Fruit fly (Drosophila melanogaster): Measurements from ENCODE around the gene Prdm13.
"Not testable (repeated sequence)": the region's sequence is repeated elsewhere in the genome, so short reads cannot be mapped to it uniquely, and the experiment has no call there.

The Prdm13 gene

DNA sequence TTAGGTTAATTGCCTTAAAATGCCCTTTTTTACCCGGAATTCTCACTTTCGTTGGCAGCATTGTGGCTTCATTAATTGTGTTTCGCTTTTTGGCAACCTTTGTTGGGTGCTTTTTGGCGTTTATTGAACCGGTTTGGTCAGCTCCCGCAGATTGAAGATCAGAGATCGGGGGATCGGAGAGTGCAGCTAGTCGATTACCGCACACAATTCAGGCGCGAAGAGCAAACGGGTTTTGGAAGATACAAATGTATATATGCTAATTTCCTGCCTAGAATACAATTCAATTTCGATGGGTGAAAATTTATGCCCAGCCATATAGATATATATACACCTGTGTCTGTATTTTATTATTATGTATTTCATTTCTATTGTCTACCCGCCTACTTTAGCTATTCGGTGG lies 21.4 kb upstream of the Prdm13 start:
- no peak for TF ChIP-seq CG17801 (GFP tag; optimal IDR thresholded peaks at IDR 0.05; ENCODE audit: partially characterized antibody)

DNA sequence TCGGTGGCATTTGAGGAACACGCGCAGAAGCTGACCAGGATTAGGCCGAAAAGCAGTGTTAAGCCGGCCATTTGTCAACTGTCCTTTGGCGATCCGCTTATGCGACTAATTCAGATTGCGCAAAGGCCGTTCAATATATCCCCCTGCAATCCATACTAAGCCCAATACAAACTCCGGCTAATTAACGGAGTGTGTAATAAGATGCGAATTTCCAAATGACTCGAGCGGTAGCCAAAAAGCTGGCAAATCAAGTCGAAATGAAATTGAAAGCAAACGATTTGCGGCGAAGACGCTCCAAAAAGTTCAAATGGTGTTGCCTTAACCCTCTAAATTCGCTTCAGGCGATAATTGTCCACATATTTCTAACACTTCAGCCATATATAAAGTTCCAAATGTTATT lies 20.6 kb upstream of the Prdm13 start, which contains the start of gene Cpr65Aw:
Cpr65Aw (minus strand) TSS at position 101 of the 400 bp plus-strand sequence.
- TF ChIP-seq CG17801 (GFP tag; optimal IDR thresholded peaks at IDR 0.05; ENCODE audit: partially characterized antibody): no peak

DNA sequence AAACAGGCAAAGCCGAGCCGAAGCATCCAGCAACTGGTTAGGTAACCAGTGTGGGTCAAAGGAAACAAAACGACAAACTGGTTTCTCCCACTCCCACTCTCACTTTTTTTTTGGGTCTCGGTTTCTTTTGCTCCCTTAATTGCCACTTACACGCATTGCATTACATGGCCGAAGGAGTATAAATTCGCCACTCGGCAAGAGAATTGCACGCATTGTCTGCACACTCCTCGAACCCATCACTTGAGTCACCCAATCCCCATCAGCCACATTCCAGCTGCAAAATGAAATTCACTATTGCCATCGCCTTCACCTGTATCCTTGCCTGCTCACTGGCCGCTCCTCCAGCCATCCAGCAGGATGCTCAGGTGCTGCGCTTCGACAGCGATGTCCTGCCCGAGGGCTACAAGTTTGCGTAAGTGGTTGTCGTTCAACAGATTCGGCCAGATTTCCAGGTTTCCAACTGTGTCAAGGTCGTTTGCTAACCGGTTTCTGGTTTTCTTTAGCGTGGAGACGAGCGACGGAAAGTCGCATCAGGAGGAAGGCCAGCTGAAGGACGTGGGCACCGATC lies 19.7 kb upstream of the Prdm13 start, which contains the start of gene Lcp65Ad:
Lcp65Ad (plus strand) TSS at position 208 of the 568 bp plus-strand sequence.
- no peak for TF ChIP-seq CG17801 (GFP tag; optimal IDR thresholded peaks at IDR 0.05; ENCODE audit: partially characterized antibody)

DNA sequence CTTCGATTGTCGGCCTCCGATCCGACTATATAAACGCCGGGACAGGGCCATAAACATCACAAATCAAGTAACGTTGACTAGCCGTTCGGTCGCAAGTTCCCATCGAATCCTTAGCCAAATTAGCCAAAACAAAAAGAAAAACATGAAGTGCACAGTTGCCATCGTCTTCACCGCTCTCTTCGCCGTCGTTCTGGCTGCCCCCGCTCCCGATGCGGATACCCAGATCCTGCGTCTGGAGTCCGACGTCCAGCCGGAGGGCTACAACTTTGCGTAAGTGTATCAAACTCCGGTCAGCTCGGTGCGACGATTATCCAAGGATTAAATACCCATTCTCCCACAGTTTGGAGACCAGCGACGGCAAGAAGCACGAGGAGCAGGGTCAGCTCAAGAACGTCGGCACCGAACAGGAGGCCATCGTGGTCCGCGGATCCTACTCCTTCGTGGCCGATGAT lies 18.1 kb upstream of the Prdm13 start, which contains the start of gene Lcp65Ac:
Lcp65Ac (plus strand) TSS at position 51 of the 452 bp plus-strand sequence.
- TF ChIP-seq CG17801 (GFP tag; optimal IDR thresholded peaks at IDR 0.05; ENCODE audit: partially characterized antibody): no peak

DNA sequence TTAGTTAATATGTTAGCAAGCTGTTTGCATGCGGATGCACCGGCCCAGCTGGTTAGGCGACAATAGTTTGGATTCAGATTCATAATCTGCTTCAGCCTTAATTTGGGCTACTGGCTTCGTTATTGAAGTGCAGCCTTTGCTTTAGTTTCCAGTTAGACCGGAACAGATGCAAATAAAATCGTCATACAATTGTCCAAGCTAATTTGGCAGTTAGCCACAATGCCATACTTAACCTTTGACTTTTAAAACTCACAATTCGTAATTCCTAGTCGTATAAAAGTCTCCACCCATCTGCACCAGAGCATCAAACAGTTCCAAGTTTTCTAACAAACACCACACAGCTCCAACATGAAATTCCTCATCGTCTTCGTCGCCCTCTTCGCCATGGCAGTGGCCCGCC lies 16.6 kb upstream of the Prdm13 start, which contains the start of gene Lcp65Ab2:
Lcp65Ab2 (plus strand) TSS at position 301 of the 400 bp plus-strand sequence.
- not testable (repeated sequence) for TF ChIP-seq CG17801 (GFP tag; optimal IDR thresholded peaks at IDR 0.05; ENCODE audit: partially characterized antibody)

DNA sequence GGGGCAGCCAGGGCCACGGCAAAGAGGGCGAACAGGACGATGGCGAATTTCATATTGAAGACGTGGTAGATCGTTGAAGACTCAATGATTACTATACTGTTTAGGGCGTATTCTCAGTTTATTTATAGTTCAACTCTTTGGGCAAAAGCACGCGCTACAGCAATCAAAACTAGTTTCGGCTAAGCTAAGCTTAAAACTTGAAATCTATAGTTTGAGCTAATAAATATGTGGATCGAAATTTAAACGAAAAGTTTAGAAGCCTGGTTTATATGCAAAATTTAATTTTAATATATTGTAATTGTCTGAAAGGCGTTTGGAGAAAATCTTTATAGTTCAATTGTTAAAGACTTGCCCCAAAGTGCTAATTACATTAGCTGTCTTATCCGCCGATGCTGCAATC lies 15.0 kb upstream of the Prdm13 start, which contains the start of gene Cpr65Ax1:
Cpr65Ax1 (minus strand) TSS at position 101 of the 400 bp plus-strand sequence.
- not testable (repeated sequence) for TF ChIP-seq CG17801 (GFP tag; optimal IDR thresholded peaks at IDR 0.05; ENCODE audit: partially characterized antibody)

DNA sequence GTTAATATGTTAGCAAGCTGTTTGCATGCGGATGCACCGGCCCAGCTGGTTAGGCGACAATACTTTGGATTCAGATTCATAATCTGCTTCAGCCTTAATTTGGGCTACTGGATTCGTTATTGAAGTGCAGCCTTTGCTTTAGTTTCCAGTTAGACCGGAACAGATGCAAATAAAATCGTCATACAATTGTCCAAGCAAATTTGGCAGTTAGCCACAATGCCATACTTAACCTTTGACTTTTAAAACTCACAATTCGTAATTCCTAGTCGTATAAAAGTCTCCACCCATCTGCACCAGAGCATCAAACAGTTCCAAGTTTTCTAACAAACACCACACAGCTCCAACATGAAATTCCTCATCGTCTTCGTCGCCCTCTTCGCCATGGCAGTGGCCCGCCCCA lies 13.7 kb upstream of the Prdm13 start, which contains the start of gene Lcp65Ab1:
Lcp65Ab1 (plus strand) TSS at position 301 of the 400 bp plus-strand sequence.
- TF ChIP-seq CG17801 (GFP tag; optimal IDR thresholded peaks at IDR 0.05; ENCODE audit: partially characterized antibody): not testable (repeated sequence)

DNA sequence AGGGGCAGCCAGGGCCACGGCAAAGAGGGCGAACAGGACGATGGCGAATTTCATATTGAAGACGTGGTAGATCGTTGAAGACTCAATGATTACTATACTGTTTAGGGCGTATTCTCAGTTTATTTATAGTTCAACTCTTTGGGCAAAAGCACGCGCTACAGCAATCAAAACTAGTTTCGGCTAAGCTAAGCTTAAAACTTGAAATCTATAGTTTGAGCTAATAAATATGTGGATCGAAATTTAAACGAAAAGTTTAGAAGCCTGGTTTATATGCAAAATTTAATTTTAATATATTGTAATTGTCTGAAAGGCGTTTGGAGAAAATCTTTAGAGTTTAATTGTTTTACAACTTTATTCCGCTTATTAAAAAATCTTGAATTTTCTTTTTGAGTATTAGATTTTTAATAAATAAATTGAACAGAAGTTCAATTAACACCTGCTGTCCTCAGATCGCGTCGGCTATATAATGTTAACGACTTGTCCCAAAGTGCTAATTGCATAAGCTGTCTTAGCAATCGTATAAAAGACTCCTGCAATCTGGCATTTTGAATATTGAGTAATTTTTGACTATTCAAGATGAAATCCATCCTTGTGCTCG lies 12.1 kb upstream of the Prdm13 start, which contains the start of the genes Cpr65Ax2 and Lcp65Aa:
Cpr65Ax2 (minus strand) TSS at position 101 of the 598 bp plus-strand sequence.
Lcp65Aa (plus strand) TSS at position 548 of the 598 bp plus-strand sequence.
- TF ChIP-seq CG17801 (GFP tag; optimal IDR thresholded peaks at IDR 0.05; ENCODE audit: partially characterized antibody): not testable (repeated sequence)

DNA sequence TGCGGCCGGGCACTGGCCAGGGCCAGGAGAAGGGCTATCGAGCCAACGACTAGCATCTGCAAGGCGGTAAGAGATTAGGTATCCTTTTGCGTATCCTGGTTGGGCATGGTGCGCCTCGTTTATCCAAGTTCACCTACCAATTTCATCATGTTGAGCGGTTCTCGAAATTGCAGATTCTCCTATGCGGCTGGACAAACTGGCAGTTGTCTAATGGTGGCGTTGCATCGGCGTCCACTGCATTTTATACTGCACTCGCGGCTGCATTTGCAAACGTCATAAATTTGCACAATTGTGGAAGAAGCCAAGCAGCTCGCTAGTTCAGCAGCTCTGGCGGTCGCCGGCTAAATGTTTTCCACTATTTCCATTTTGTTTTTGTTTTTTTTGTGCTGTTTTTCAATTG lies 10.4 kb upstream of the Prdm13 start, which contains the start of gene Acp65Aa:
Acp65Aa (minus strand) TSS at position 215 of the 400 bp plus-strand sequence.
- no peak for TF ChIP-seq CG17801 (GFP tag; optimal IDR thresholded peaks at IDR 0.05; ENCODE audit: partially characterized antibody)

DNA sequence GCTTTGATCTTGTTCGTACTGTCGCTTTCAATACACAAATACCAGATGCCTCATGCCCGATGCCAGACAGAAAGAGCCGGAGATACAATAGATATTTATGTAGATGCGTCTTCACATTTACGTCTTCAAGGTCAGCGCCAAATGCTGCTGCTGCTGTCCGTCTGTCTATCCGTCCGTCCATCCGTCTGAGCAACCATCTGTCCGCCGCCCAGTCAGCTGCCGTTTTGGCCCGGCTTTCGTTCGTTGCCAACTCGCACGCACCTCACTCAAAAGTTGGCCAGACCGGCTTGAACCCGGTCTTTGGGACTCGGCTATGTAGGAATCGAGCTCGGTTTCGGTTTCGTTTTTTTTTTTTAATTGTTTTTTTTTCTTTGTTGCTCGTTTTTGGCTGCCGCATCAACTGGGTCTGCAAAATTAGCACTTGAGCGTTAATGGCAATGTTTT lies 8.0 kb upstream of the Prdm13 start:
- no peak for TF ChIP-seq CG17801 (GFP tag; optimal IDR thresholded peaks at IDR 0.05; ENCODE audit: partially characterized antibody)

DNA sequence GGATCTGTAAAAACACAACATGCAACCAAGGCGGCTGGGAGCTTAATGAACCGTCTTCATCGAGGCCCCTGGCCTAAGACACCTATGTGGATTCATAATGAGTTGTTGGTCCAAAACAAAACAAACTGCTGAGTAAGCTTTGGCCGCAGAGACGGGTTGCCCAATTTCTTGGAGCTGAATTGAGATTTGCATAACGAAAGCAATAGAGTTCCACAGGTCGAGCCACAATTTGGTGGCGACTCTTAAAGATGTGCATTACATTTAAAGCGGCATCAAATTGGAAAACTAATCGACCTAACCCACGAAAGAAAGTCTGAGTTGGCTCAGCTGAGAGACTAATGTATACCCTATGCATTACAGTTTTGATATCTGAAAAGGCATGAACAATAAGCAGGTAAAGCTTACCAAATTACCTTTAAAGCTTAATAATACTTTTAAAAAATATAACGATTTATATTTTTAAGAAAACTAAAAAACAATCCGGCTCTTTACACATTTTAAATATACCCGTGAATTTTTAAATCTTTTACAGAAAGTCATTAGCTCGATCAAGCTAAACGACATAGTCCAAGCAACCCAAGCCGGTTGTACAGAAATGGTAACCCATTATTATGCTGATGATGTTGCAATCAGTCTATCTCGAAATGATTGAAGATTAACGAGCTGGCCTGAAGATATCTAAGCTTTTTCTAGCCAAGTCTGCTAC lies 5.4 kb upstream of the Prdm13 start, which contains the start of gene CG13297:
CG13297 (minus strand) TSS at position 51 of the 706 bp plus-strand sequence.
- TF ChIP-seq CG17801 (GFP tag; optimal IDR thresholded peaks at IDR 0.05; ENCODE audit: partially characterized antibody): no peak

DNA sequence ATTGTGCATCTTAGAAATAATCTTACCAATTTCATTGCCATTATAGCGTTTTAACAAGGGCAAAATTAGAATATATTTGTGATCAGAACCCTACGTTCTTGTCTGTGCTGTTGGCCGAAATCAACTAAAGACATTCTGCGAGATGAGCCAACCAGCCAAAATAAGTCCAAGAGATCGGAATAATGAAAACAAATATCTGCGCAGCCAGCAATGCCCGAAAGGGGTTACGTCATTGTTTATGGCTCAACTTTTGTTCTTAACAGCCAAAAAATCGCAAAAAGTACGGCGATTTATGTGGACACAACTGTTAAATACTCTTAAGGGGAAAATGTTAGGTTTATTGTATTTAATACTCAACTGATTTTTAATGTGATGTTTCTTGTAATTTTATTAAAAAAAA lies 4.4 kb upstream of the Prdm13 start, which contains the start of gene Cpr65Ay:
Cpr65Ay (minus strand) TSS at position 101 of the 400 bp plus-strand sequence.
- no peak for TF ChIP-seq CG17801 (GFP tag; optimal IDR thresholded peaks at IDR 0.05; ENCODE audit: partially characterized antibody)

DNA sequence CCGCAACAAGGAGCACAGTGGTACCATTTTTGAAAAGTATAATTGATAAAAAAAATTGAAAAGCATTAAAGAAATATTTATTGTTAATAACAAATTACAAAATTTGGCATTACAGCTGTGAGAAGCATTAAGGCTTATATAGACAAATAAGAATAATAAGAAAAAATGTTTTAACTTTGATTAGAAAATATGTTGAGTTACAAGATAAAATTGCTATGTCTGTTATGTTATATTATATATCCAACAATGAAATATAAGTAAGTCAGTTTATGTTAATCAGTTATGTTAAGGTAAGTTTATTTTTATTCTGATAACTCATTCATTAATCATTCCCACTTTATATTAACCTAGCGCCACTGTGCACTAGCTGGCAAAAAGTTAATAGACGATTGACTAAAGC lies 3.1 kb upstream of the Prdm13 start:
- no peak for TF ChIP-seq CG17801 (GFP tag; optimal IDR thresholded peaks at IDR 0.05; ENCODE audit: partially characterized antibody)

DNA sequence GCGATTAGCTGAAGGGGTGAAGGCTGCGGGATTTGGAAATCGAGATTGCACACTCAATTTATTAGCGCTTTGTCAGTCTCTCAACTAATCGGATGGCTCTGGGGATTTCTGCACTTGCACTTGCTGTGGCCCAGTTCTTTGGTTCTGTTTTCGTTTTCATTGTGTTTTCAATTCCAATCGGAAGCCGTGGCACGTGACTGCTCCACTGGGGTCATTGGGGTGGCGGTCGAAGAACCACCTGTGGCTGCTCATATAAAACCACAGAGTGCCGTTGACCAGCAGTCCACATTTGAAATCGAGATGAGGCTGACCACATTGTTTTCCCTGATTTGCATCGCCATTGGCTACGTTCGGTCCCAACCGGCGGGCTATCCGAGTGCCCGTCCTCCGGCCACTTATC lies 2.4 kb upstream of the Prdm13 start, which contains the start of gene Cpr65Az:
Cpr65Az (plus strand) TSS at position 301 of the 400 bp plus-strand sequence.
- no peak for TF ChIP-seq CG17801 (GFP tag; optimal IDR thresholded peaks at IDR 0.05; ENCODE audit: partially characterized antibody)

DNA sequence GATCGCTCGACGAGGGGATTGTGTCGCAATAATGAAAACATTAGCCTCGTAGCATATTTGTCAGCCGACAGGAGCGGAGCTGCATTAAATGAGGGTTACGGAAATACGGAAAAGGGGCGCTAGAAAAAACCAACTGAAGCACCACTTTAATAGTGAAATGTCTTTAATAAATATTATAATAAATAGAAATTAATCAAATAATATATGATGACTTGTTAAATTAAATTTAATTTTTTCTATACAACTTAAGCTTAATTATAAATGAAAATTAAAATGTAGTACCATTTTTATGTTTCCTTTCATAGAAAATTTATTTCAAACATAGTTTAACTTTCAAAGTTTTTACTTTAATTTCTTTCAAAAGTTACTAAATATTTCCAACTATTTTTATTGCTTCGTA lies 930 bp upstream of the Prdm13 start:
- TF ChIP-seq CG17801 (GFP tag; optimal IDR thresholded peaks at IDR 0.05; ENCODE audit: partially characterized antibody): no peak
